Fruit fly (Drosophila melanogaster): ENCODE data around the gene Ibf1.
A peak's percentile ranks its signal among the peaks of the same experiment; 100 is the strongest.

The Ibf1 gene

DNA sequence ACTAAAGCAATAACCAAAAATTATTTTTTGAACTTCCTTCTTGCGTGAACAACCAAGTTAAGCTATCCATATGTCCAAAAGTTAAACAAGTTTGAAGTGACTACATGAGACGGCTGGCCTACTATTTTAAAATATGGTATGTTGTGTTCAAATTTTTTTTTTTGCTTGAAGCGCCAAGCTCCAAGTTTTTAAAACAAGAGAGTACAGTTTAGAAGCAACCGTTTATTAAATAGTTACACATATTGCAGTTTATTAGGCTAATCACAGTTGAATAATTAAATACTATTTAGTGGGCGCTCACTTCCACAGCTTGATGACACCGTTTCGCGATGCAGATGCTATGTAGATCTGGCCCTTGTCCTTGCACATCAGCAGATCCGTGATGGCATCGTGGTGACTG, 18.2 kb upstream of the Ibf1 start, which contains the start of gene D1:
D1 (minus strand) TSS at position 101 of the 400 bp plus-strand sequence.
- TF ChIP-seq dl (GFP tag; optimal IDR thresholded peaks at IDR 0.05; ENCODE audit: insufficient read depth in 1 of 2, partially characterized antibody in 2 of 2), result no peak
- no peak for TF ChIP-seq pan (optimal IDR thresholded peaks at IDR 0.05)
- no peak for TF ChIP-seq Abd-B (GFP tag; optimal IDR thresholded peaks at IDR 0.05)
- TF ChIP-seq Rel (GFP tag; optimal IDR thresholded peaks at IDR 0.05), result no peak
- TF ChIP-seq Rel (tag; optimal IDR thresholded peaks at IDR 0.05), result no peak
- no peak for TF ChIP-seq dmrt93B (GFP tag; optimal IDR thresholded peaks at IDR 0.05)
- TF ChIP-seq Dif (GFP tag; optimal IDR thresholded peaks at IDR 0.05; ENCODE audit: partially characterized antibody), result no peak
- TF ChIP-seq lola (GFP tag; optimal IDR thresholded peaks at IDR 0.05), result no peak
- TF ChIP-seq GATAd (GFP tag; optimal IDR thresholded peaks at IDR 0.05), result no peak
- no peak for TF ChIP-seq Vsx2 (GFP tag; optimal IDR thresholded peaks at IDR 0.05; ENCODE audit: partially characterized antibody)
- TF ChIP-seq Sp1 (GFP tag; optimal IDR thresholded peaks at IDR 0.05), result no peak
- no peak for TF ChIP-seq jim (GFP tag; optimal IDR thresholded peaks at IDR 0.05)
- no peak for TF ChIP-seq ey (GFP tag; optimal IDR thresholded peaks at IDR 0.05)
- no peak for TF ChIP-seq br (GFP tag; optimal IDR thresholded peaks at IDR 0.05)

DNA sequence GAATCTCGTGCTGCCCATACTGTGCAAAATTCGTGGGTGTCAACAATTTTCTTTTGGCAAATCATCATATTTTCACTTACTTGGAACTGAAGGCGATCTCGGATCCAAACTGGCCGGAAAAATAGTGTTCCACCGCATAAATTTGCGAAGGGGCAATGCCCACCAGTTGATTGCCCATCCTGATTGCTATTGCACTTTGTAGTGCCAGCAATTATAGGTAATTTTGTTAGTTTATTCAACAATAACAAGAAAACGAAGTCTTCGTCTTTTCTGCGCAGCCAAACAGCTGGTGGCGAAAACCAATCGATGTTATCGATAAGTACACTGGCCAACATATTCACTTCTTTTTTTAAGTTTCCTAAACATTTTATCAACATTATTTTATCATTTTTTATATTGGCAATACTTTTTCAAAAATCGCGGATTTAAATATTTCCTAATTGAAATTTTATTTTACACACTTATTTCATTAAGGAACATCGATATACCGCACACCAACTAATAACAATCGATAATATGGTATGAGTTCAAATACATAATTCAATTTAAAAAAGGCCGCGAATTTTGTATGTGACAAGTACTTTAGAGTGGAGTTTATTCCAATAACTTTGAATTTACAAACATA, 13.1 kb upstream of the Ibf1 start, which contains the start of gene Vps15:
Vps15 (minus strand) TSS at position 294 of the 625 bp plus-strand sequence.
- TF ChIP-seq dl (GFP tag; optimal IDR thresholded peaks at IDR 0.05; ENCODE audit: insufficient read depth in 1 of 2, partially characterized antibody in 2 of 2) (no peak), Rel (GFP tag; optimal IDR thresholded peaks at IDR 0.05) (no peak), Rel (tag; optimal IDR thresholded peaks at IDR 0.05) (peak; percentile 37), Myc (optimal IDR thresholded peaks at IDR 0.05) (no peak), Abd-B (GFP tag; optimal IDR thresholded peaks at IDR 0.05) (no peak), CG9705 (GFP tag; optimal IDR thresholded peaks at IDR 0.05) (peak; percentile 51), usp (GFP tag; optimal IDR thresholded peaks at IDR 0.05) (no peak), Sp1 (GFP tag; optimal IDR thresholded peaks at IDR 0.05) (peak; percentile 79), woc (GFP tag; optimal IDR thresholded peaks at IDR 0.05) (peak; percentile 82), Hnf4 (GFP tag; optimal IDR thresholded peaks at IDR 0.05) (peak; percentile 86), Dfd (GFP tag; optimal IDR thresholded peaks at IDR 0.05) (no peak), foxo (GFP tag; optimal IDR thresholded peaks at IDR 0.05) (peak in 1 of 2 experiments; percentile 72), dsf (GFP tag; optimal IDR thresholded peaks at IDR 0.05; ENCODE audit: borderline replicate concordance) (peak; percentile 38), HLH106 (tag; optimal IDR thresholded peaks at IDR 0.05) (peak; percentile 79), N (GFP tag; optimal IDR thresholded peaks at IDR 0.05) (no peak), Hr78 (GFP tag; optimal IDR thresholded peaks at IDR 0.05) (no peak), sv (GFP tag; optimal IDR thresholded peaks at IDR 0.05) (peak; percentile 19), pan (optimal IDR thresholded peaks at IDR 0.05) (no peak), tai (GFP tag; optimal IDR thresholded peaks at IDR 0.05) (no peak), Hr83 (GFP tag; optimal IDR thresholded peaks at IDR 0.05; ENCODE audit: poor library complexity, severe bottlenecking) (no peak), Vsx2 (GFP tag; optimal IDR thresholded peaks at IDR 0.05; ENCODE audit: partially characterized antibody) (no peak), fru (GFP tag; optimal IDR thresholded peaks at IDR 0.05) (peak; percentile 74), Mio (GFP tag; optimal IDR thresholded peaks at IDR 0.05) (no peak), jim (GFP tag; optimal IDR thresholded peaks at IDR 0.05) (no peak), brk (GFP tag; optimal IDR thresholded peaks at IDR 0.05) (peak; percentile 85), sage (GFP tag; optimal IDR thresholded peaks at IDR 0.05) (peak; percentile 28), lola (GFP tag; optimal IDR thresholded peaks at IDR 0.05) (no peak), rgr (GFP tag; optimal IDR thresholded peaks at IDR 0.05) (peak; percentile 71), CrebA (GFP tag; optimal IDR thresholded peaks at IDR 0.05; ENCODE audit: borderline replicate concordance) (no peak), h (GFP tag; optimal IDR thresholded peaks at IDR 0.05) (peak; percentile 75), Dif (GFP tag; optimal IDR thresholded peaks at IDR 0.05; ENCODE audit: partially characterized antibody) (no peak), OdsH (GFP tag; optimal IDR thresholded peaks at IDR 0.05) (peak; percentile 73), Jra (GFP tag; optimal IDR thresholded peaks at IDR 0.05) (peak; percentile 56), ey (GFP tag; optimal IDR thresholded peaks at IDR 0.05) (peak; percentile 73), dmrt93B (GFP tag; optimal IDR thresholded peaks at IDR 0.05) (peak; percentile 25), br (GFP tag; optimal IDR thresholded peaks at IDR 0.05) (peak; percentile 33), GATAd (GFP tag; optimal IDR thresholded peaks at IDR 0.05) (peak; percentile 6), CG32264 (GFP tag; optimal IDR thresholded peaks at IDR 0.05) (no peak), psq (GFP tag; optimal IDR thresholded peaks at IDR 0.05) (peak; percentile 30)
